ENCODE assay signal across 1 fruit fly cellular context in genomic region chrX:9089254-9090056, dm6.
A peak's percentile ranks its signal among the peaks of the same experiment; 100 is the strongest.
TF ChIP-seq lines count a peak whose summit lies in the region.

Gene CCT2 (plus strand): TSS chrX:9089513.

TF ChIP-seq in whole organism, embryonic, 481 proteins besides CTCF, POLR2A, EP300 and RAD21 (continued from another document):
- TF ChIP-seq Dll (GFP tag; IDR thresholded peaks at IDR 0.05; lab: Robert Waterston, UW; ENCODE audit: partially characterized antibody) (peak; percentile 67), kay (GFP tag; optimal IDR thresholded peaks at IDR 0.05; lab: Kevin White, UChicago) (peak; percentile 67), Hand (GFP tag; optimal IDR thresholded peaks at IDR 0.05; lab: Kevin White, UChicago) (peak; percentile 3), CG6813 (GFP tag; optimal IDR thresholded peaks at IDR 0.05; lab: Kevin White, UChicago) (no peak), CG11093 (GFP tag; IDR thresholded peaks at IDR 0.05; lab: Robert Waterston, UW) (no peak), Six4 (GFP tag; optimal IDR thresholded peaks at IDR 0.05; lab: Kevin White, UChicago) (no peak), BEAF-32 (GFP tag; optimal IDR thresholded peaks at IDR 0.05; lab: Kevin White, UChicago) (peak; percentile 69), stwl (tag; optimal IDR thresholded peaks at IDR 0.05; lab: Kevin White, UChicago) (peak; percentile 31), chinmo (GFP tag; IDR thresholded peaks at IDR 0.05; lab: Robert Waterston, UW; ENCODE audit: partially characterized antibody) (peak; percentile 62; the same call in 1 of the 4 replicates), CG17829 (tag; optimal IDR thresholded peaks at IDR 0.05; lab: Kevin White, UChicago) (peak; percentile 27), CG1603 (tag; optimal IDR thresholded peaks at IDR 0.05; lab: Kevin White, UChicago) (peak; percentile 57), CG34224 (GFP tag; IDR thresholded peaks at IDR 0.05; lab: Robert Waterston, UW; ENCODE audit: partially characterized antibody) (peak; percentile 51; the same call in 1 of the 3 replicates), cwo (GFP tag; optimal IDR thresholded peaks at IDR 0.05; lab: Kevin White, UChicago) (no peak), nom (GFP tag; optimal IDR thresholded peaks at IDR 0.05; lab: Kevin White, UChicago) (peak; percentile 68), knrl (GFP tag; IDR thresholded peaks at IDR 0.05; lab: Robert Waterston, UW; ENCODE audit: partially characterized antibody) (peak; percentile 39), zf30C (GFP tag; optimal IDR thresholded peaks at IDR 0.05; lab: Kevin White, UChicago) (peak; percentile 48), nmo (GFP tag; optimal IDR thresholded peaks at IDR 0.05; lab: Kevin White, UChicago) (peak; percentile 6), CG14860 (GFP tag; IDR thresholded peaks at IDR 0.05; lab: Robert Waterston, UW; ENCODE audit: partially characterized antibody) (peak; percentile 65; the same call in 2 of the 3 replicates), HmgD (GFP tag; optimal IDR thresholded peaks at IDR 0.05; lab: Kevin White, UChicago) (peak; percentile 41), unc-4 (GFP tag; IDR thresholded peaks at IDR 0.05; lab: Robert Waterston, UW; ENCODE audit: partially characterized antibody) (peak; percentile 70), E2f2 (GFP tag; IDR thresholded peaks at IDR 0.05; lab: Robert Waterston, UW) (peak; percentile 97), zen (tag; optimal IDR thresholded peaks at IDR 0.05; lab: Kevin White, UChicago) (peak; percentile 5), MBD-R2 (GFP tag; IDR thresholded peaks at IDR 0.05; lab: Robert Waterston, UW) (peak; percentile 22; the same call in 1 of the 2 replicates), CG8944 (GFP tag; optimal IDR thresholded peaks at IDR 0.05; lab: Kevin White, UChicago) (no peak), ewg (GFP tag; optimal IDR thresholded peaks at IDR 0.05; lab: Kevin White, UChicago) (no peak), CG12299 (tag; optimal IDR thresholded peaks at IDR 0.05; lab: Kevin White, UChicago) (no peak), CG6254 (GFP tag; optimal IDR thresholded peaks at IDR 0.05; lab: Kevin White, UChicago) (no peak), vnd (GFP tag; IDR thresholded peaks at IDR 0.05; lab: Robert Waterston, UW; ENCODE audit: partially characterized antibody) (peak; percentile 66), CG1647 (GFP tag; optimal IDR thresholded peaks at IDR 0.05; lab: Kevin White, UChicago) (no peak), row (GFP tag; IDR thresholded peaks at IDR 0.05; lab: Robert Waterston, UW) (peak; percentile 7; the same call in 1 of the 3 replicates), CG6791 (GFP tag; IDR thresholded peaks at IDR 0.05; lab: Robert Waterston, UW; ENCODE audit: partially characterized antibody) (peak; percentile 68; the same call in 2 of the 3 replicates), gfzf (GFP tag; optimal IDR thresholded peaks at IDR 0.05; lab: Kevin White, UChicago) (peak; percentile 93), Ets97D (GFP tag; optimal IDR thresholded peaks at IDR 0.05; lab: Kevin White, UChicago) (peak; percentile 67), CG11695 (GFP tag; IDR thresholded peaks at IDR 0.05; lab: Robert Waterston, UW) (no peak), dan (GFP tag; IDR thresholded peaks at IDR 0.05; lab: Robert Waterston, UW) (no peak), dmrt99B (tag; optimal IDR thresholded peaks at IDR 0.05; lab: Kevin White, UChicago) (no peak), CG2116 (GFP tag; optimal IDR thresholded peaks at IDR 0.05; lab: Kevin White, UChicago) (peak; percentile 86), phol (tag; optimal IDR thresholded peaks at IDR 0.05; lab: Kevin White, UChicago) (peak; percentile 91), Myb (GFP tag; optimal IDR thresholded peaks at IDR 0.05; lab: Kevin White, UChicago) (peak; percentile 56), amos (GFP tag; IDR thresholded peaks at IDR 0.05; lab: Robert Waterston, UW; ENCODE audit: partially characterized antibody) (peak; percentile 70), CG42726 (GFP tag; IDR thresholded peaks at IDR 0.05; lab: Robert Waterston, UW; ENCODE audit: partially characterized antibody) (0 out of 2 replicates have a peak, but pooled peaks have one; percentile 28), Opbp (GFP tag; IDR thresholded peaks at IDR 0.05; lab: Robert Waterston, UW; ENCODE audit: partially characterized antibody) (peak; percentile 73), inv (GFP tag; IDR thresholded peaks at IDR 0.05; lab: Robert Waterston, UW; ENCODE audit: partially characterized antibody) (0 out of 2 replicates have a peak, but pooled peaks have one; percentile 30), CG2199 (GFP tag; IDR thresholded peaks at IDR 0.05; lab: Robert Waterston, UW) (no peak), CG7839 (tag; optimal IDR thresholded peaks at IDR 0.05; lab: Kevin White, UChicago) (no peak), Dp (GFP tag; optimal IDR thresholded peaks at IDR 0.05; lab: Kevin White, UChicago) (peak; percentile 87), sens (GFP tag; lab: Kevin White, UChicago) (peak; percentile 80), YL-1 (GFP tag; optimal IDR thresholded peaks at IDR 0.05; lab: Kevin White, UChicago) (peak; percentile 70), CG17186 (GFP tag; optimal IDR thresholded peaks at IDR 0.05; lab: Kevin White, UChicago) (peak; percentile 59), CG9797 (GFP tag; optimal IDR thresholded peaks at IDR 0.05; lab: Kevin White, UChicago) (peak; percentile 94), dm (GFP tag; optimal IDR thresholded peaks at IDR 0.05; lab: Kevin White, UChicago) (peak; percentile 71), Fer1 (GFP tag; optimal IDR thresholded peaks at IDR 0.05; lab: Kevin White, UChicago) (peak; percentile 5), Sry-δ (GFP tag; optimal IDR thresholded peaks at IDR 0.05; lab: Kevin White, UChicago) (peak; percentile 80), pita (GFP tag; optimal IDR thresholded peaks at IDR 0.05; lab: Kevin White, UChicago) (peak; percentile 50), CG7963 (GFP tag; IDR thresholded peaks at IDR 0.05; lab: Robert Waterston, UW; ENCODE audit: partially characterized antibody) (peak; percentile 38; the same call in 1 of the 3 replicates), CG12942 (GFP tag; optimal IDR thresholded peaks at IDR 0.05; lab: Kevin White, UChicago) (no peak), CG2889 (GFP tag; IDR thresholded peaks at IDR 0.05; lab: Robert Waterston, UW) (no peak), ci (GFP tag; IDR thresholded peaks at IDR 0.05; lab: Robert Waterston, UW) (0 out of 3 replicates have a peak, but pooled peaks have one; percentile 14), CG34422 (GFP tag; IDR thresholded peaks at IDR 0.05; lab: Robert Waterston, UW) (peak; percentile 62; the same call in 2 of the 3 replicates), tgo (GFP tag; IDR thresholded peaks at IDR 0.05; lab: Robert Waterston, UW) (no peak), Bgb (GFP tag; IDR thresholded peaks at IDR 0.05; lab: Robert Waterston, UW; ENCODE audit: partially characterized antibody) (peak; percentile 66; the same call in 1 of the 2 replicates), CG13287 (GFP tag; IDR thresholded peaks at IDR 0.05; lab: Robert Waterston, UW; ENCODE audit: partially characterized antibody) (peak; percentile 74), ato (GFP tag; IDR thresholded peaks at IDR 0.05; lab: Robert Waterston, UW; ENCODE audit: partially characterized antibody) (peak; percentile 56; the same call in 1 of the 2 replicates), MESR4 (GFP tag; optimal IDR thresholded peaks at IDR 0.05; lab: Kevin White, UChicago) (peak; percentile 84), Dref (GFP tag; IDR thresholded peaks at IDR 0.05; lab: Robert Waterston, UW) (peak; percentile 97), bigmax (GFP tag; optimal IDR thresholded peaks at IDR 0.05; lab: Kevin White, UChicago) (peak; percentile 95), CG11560 (tag; IDR thresholded peaks at IDR 0.05; lab: Robert Waterston, UW) (peak; percentile 57; the same call in 2 of the 3 replicates), bbx (GFP tag; IDR thresholded peaks at IDR 0.05; lab: Robert Waterston, UW; ENCODE audit: partially characterized antibody) (peak; percentile 71), CG32532 (GFP tag; IDR thresholded peaks at IDR 0.05; lab: Robert Waterston, UW) (no peak), CG14710 (tag; optimal IDR thresholded peaks at IDR 0.05; lab: Kevin White, UChicago) (peak; percentile 29), trem (tag; optimal IDR thresholded peaks at IDR 0.05; lab: Kevin White, UChicago) (peak; percentile 46), CG2875 (GFP tag; optimal IDR thresholded peaks at IDR 0.05; lab: Kevin White, UChicago) (no peak), Sin3A (optimal IDR thresholded peaks at IDR 0.05; lab: Kevin White, UChicago) (peak; percentile 26), Med (GFP tag; lab: Kevin White, UChicago) (peak; percentile 75), PHDP (tag; optimal IDR thresholded peaks at IDR 0.05; lab: Kevin White, UChicago) (no peak), Lhr (GFP tag; optimal IDR thresholded peaks at IDR 0.05; lab: Kevin White, UChicago) (peak; percentile 30), tx (GFP tag; optimal IDR thresholded peaks at IDR 0.05; lab: Kevin White, UChicago) (no peak)
TF ChIP-seq in whole organism, embryonic: peak in this region for 70.
